Fruit fly (Drosophila melanogaster) whole organism, embryonic: ENCODE measurements around the gene blot.

Source experiments
- Atf3 ChIP-seq: fragments of 200-800 bp; sonication (Bioruptor generic); optimal IDR thresholded peaks from 3 replicates; lab custom pipeline; 2016; ENCODE audit warnings: missing biosample characterization, missing genetic modification characterization
- BtbVII ChIP-seq: fragments of 200-800 bp; sonication (Bioruptor generic); optimal IDR thresholded peaks from 3 replicates; lab custom pipeline; 2017; ENCODE audit warnings: missing biosample characterization, mild to moderate bottlenecking, missing genetic modification characterization
- CG10431 ChIP-seq: fragments of 200-800 bp; sonication (Bioruptor generic); optimal IDR thresholded peaks from 3 replicates; lab custom pipeline; 2018; ENCODE audit warnings: missing biosample characterization, mild to moderate bottlenecking, missing genetic modification characterization
- CG11456 ChIP-seq: fragments of 200-800 bp; sonication (Bioruptor generic); IDR thresholded peaks from 3 replicates; pipeline ENCODE4 v1.3.6; 2022; ENCODE audit warnings: missing biosample characterization, missing genetic modification characterization
- CG11696 ChIP-seq: fragments of 200-800 bp; sonication (Bioruptor generic); IDR thresholded peaks from 2 replicates; pipeline ENCODE4 v1.3.6; 2022; ENCODE audit warnings: missing biosample characterization, missing genetic modification characterization
- CG12071 ChIP-seq: fragments of 200-800 bp; sonication (Bioruptor generic); optimal IDR thresholded peaks from 3 replicates; lab custom pipeline; 2018; ENCODE audit warnings: missing biosample characterization, mild to moderate bottlenecking, missing genetic modification characterization
- CG12942 ChIP-seq: fragments of 200-800 bp; sonication (Bioruptor generic); optimal IDR thresholded peaks from 3 replicates; lab custom pipeline; 2016; ENCODE audit warnings: missing biosample characterization, missing genetic modification characterization
- CG14667 ChIP-seq: fragments of 200-800 bp; sonication (Bioruptor generic); IDR thresholded peaks from 2 replicates; pipeline ENCODE4 v1.3.6; 2022; ENCODE audit warnings: missing biosample characterization, missing genetic modification characterization
- CG17802 ChIP-seq: fragments of 200-800 bp; sonication (Bioruptor generic); optimal IDR thresholded peaks from 2 replicates; lab custom pipeline; 2018; ENCODE audit warnings: missing biosample characterization, mild to moderate bottlenecking, missing genetic modification characterization, moderate library complexity
- CG2202 ChIP-seq: fragments of 200-800 bp; sonication (Bioruptor generic); optimal IDR thresholded peaks from 2 replicates; lab custom pipeline; 2018; ENCODE audit warnings: missing biosample characterization, mild to moderate bottlenecking, missing genetic modification characterization
- CG3065 ChIP-seq: fragments of 200-800 bp; sonication (Bioruptor generic); optimal IDR thresholded peaks from 2 replicates; lab custom pipeline; 2016; ENCODE audit warnings: missing biosample characterization, missing genetic modification characterization
- CG33213 ChIP-seq: fragments of 200-800 bp; sonication (Bioruptor generic); optimal IDR thresholded peaks from 3 replicates; lab custom pipeline; 2016; ENCODE audit warnings: missing biosample characterization, missing genetic modification characterization
- CG3407 ChIP-seq: fragments of 200-800 bp; sonication (Bioruptor generic); optimal IDR thresholded peaks from 2 replicates; lab custom pipeline; 2018; ENCODE audit warnings: missing biosample characterization, mild to moderate bottlenecking, missing genetic modification characterization
- CG4424 ChIP-seq: fragments of 200-800 bp; sonication (Bioruptor generic); optimal IDR thresholded peaks from 3 replicates; lab custom pipeline; 2016; ENCODE audit warnings: missing biosample characterization, missing genetic modification characterization
- CG9727 ChIP-seq: fragments of 200-800 bp; sonication (Bioruptor generic); optimal IDR thresholded peaks from 3 replicates; lab custom pipeline; 2017; ENCODE audit warnings: missing biosample characterization, mild to moderate bottlenecking, missing genetic modification characterization
- CG9876 ChIP-seq: fragments of 200-800 bp; sonication (Bioruptor generic); optimal IDR thresholded peaks from 2 replicates; lab custom pipeline; 2016; ENCODE audit warnings: missing biosample characterization, missing genetic modification characterization
- Dek ChIP-seq: fragments of 200-800 bp; sonication (Bioruptor generic); optimal IDR thresholded peaks from 3 replicates; lab custom pipeline; 2019; ENCODE audit warnings: missing biosample characterization, mild to moderate bottlenecking, missing genetic modification characterization, moderate library complexity
- Hmx ChIP-seq: fragments of 200-800 bp; sonication (Bioruptor generic); optimal IDR thresholded peaks from 2 replicates; lab custom pipeline; 2016; ENCODE audit warnings: missing biosample characterization, missing genetic modification characterization
- Hr51 ChIP-seq, 2 experiments: fragments of 200-800 bp; sonication (Bioruptor generic); optimal IDR thresholded peaks; 2 replicates in 1 of 2; 3 replicates in 1 of 2; lab custom pipeline; 2016 to 2018; ENCODE audit warnings: missing biosample characterization in 2 of 2, missing genetic modification characterization in 2 of 2, mild to moderate bottlenecking in 1 of 2, moderate library complexity in 1 of 2
- Lim3 ChIP-seq: fragments of 200-800 bp; sonication (Bioruptor generic); IDR thresholded peaks from 2 replicates; pipeline ENCODE4 v1.3.6; 2022; ENCODE audit warnings: missing biosample characterization, missing genetic modification characterization
- Max ChIP-seq: fragments of 200-800 bp; sonication (Bioruptor generic); optimal IDR thresholded peaks from 2 replicates; lab custom pipeline; 2016; ENCODE audit warnings: missing biosample characterization, mild to moderate bottlenecking, missing genetic modification characterization
- Meics ChIP-seq: fragments of 200-800 bp; sonication (Bioruptor generic); optimal IDR thresholded peaks from 2 replicates; lab custom pipeline; 2017; ENCODE audit warnings: missing biosample characterization, mild to moderate bottlenecking, missing genetic modification characterization
- Neu2 ChIP-seq: fragments of 200-800 bp; sonication (Bioruptor generic); optimal IDR thresholded peaks from 3 replicates; lab custom pipeline; 2016; ENCODE audit warnings: missing biosample characterization, missing genetic modification characterization, borderline replicate concordance
- Nf-YA ChIP-seq: fragments of 200-800 bp; sonication (Bioruptor generic); IDR thresholded peaks from 2 replicates; pipeline ENCODE4 v1.3.6; 2022; ENCODE audit warnings: missing biosample characterization, missing genetic modification characterization
- PHDP ChIP-seq: fragments of 200-800 bp; sonication (Bioruptor generic); optimal IDR thresholded peaks from 3 replicates; lab custom pipeline; 2018; ENCODE audit warnings: missing biosample characterization, mild to moderate bottlenecking, missing genetic modification characterization, moderate library complexity
- Sin3A ChIP-seq: fragments of >200 bp; optimal IDR thresholded peaks from 2 replicates; lab custom pipeline; 2018
- Trl ChIP-seq, 3 experiments: fragments of >200 bp in 2 of 3; fragments of 200-800 bp in 1 of 3; sonication (Bioruptor generic) in 1 of 3; optimal IDR thresholded peaks; 2 replicates in 1 of 3; 3 replicates in 2 of 3; lab custom pipeline; 2016 to 2017; ENCODE audit warnings: missing biosample characterization in 1 of 3, missing genetic modification characterization in 1 of 3
- Vsx1 ChIP-seq: fragments of 200-800 bp; sonication (Bioruptor generic); optimal IDR thresholded peaks from 2 replicates; lab custom pipeline; 2017; ENCODE audit warnings: missing biosample characterization, mild to moderate bottlenecking, missing genetic modification characterization, missing genetic modification reagents
- ac ChIP-seq: fragments of 200-800 bp; sonication (Bioruptor generic); optimal IDR thresholded peaks from 3 replicates; lab custom pipeline; 2017; ENCODE audit warnings: missing biosample characterization, mild to moderate bottlenecking, missing genetic modification characterization
- amos ChIP-seq: fragments of 200-800 bp; sonication (Bioruptor generic); IDR thresholded peaks from 2 replicates; pipeline ENCODE4 v1.3.6; 2022; ENCODE audit warnings: missing biosample characterization, missing genetic modification characterization; ENCODE audit not compliant: partially characterized antibody
- bab2 ChIP-seq: fragments of 200-800 bp; sonication (Bioruptor generic); optimal IDR thresholded peaks from 2 replicates; lab custom pipeline; 2016; ENCODE audit warnings: missing biosample characterization, missing genetic modification characterization
- bcd ChIP-seq: fragments of 200-800 bp; sonication (Bioruptor generic); optimal IDR thresholded peaks from 2 replicates; lab custom pipeline; 2017; ENCODE audit warnings: missing biosample characterization, mild to moderate bottlenecking, missing genetic modification characterization
- ems ChIP-seq: fragments of 200-800 bp; sonication (Bioruptor generic); optimal IDR thresholded peaks from 3 replicates; lab custom pipeline; 2016; ENCODE audit warnings: missing biosample characterization, missing genetic modification characterization
- exex ChIP-seq: fragments of 200-800 bp; sonication (Bioruptor generic); optimal IDR thresholded peaks from 4 replicates; lab custom pipeline; 2018; ENCODE audit warnings: missing biosample characterization, mild to moderate bottlenecking, missing genetic modification characterization, moderate library complexity
- ham ChIP-seq: fragments of 200-800 bp; sonication (Bioruptor generic); IDR thresholded peaks from 2 replicates; pipeline ENCODE4 v1.3.6; 2022; ENCODE audit warnings: missing biosample characterization, missing genetic modification characterization
- hbn ChIP-seq: fragments of 200-800 bp; sonication (Bioruptor generic); IDR thresholded peaks from 2 replicates; pipeline ENCODE4 v1.3.6; 2022; ENCODE audit warnings: missing biosample characterization, missing genetic modification characterization; ENCODE audit not compliant: partially characterized antibody
- ind ChIP-seq: fragments of 200-800 bp; sonication (Bioruptor generic); optimal IDR thresholded peaks from 3 replicates; lab custom pipeline; 2016; ENCODE audit warnings: missing biosample characterization, missing genetic modification characterization
- jumu ChIP-seq: fragments of 200-800 bp; sonication (Bioruptor generic); optimal IDR thresholded peaks from 3 replicates; lab custom pipeline; 2016; ENCODE audit warnings: missing biosample characterization, missing genetic modification characterization
- nerfin-2 ChIP-seq: fragments of 200-800 bp; sonication (Bioruptor generic); IDR thresholded peaks from 2 replicates; pipeline ENCODE4 v1.3.6; 2022; ENCODE audit warnings: missing biosample characterization, missing genetic modification characterization; ENCODE audit not compliant: partially characterized antibody
- pan ChIP-seq, 4 experiments: fragments of >200 bp in 3 of 4; fragments of 200-800 bp in 1 of 4; sonication (Bioruptor generic) in 1 of 4; optimal IDR thresholded peaks in 3 of 4; IDR thresholded peaks in 1 of 4; 2 replicates each; pipeline versions ENCODE4 v1.3.6 to Lab custom; 2017 to 2022; ENCODE audit warnings: missing biosample characterization in 2 of 4, missing genetic modification characterization in 2 of 4, mixed read lengths in 1 of 4
- phol ChIP-seq: fragments of 200-800 bp; sonication (Bioruptor generic); optimal IDR thresholded peaks from 3 replicates; lab custom pipeline; 2018; ENCODE audit warnings: missing biosample characterization, mild to moderate bottlenecking, missing genetic modification characterization, moderate library complexity
- salm ChIP-seq: fragments of 200-800 bp; sonication (Bioruptor generic); optimal IDR thresholded peaks from 2 replicates; lab custom pipeline; 2018; ENCODE audit warnings: missing biosample characterization, mild to moderate bottlenecking, missing genetic modification characterization
- scrt ChIP-seq: fragments of 200-800 bp; sonication (Bioruptor generic); optimal IDR thresholded peaks from 2 replicates; lab custom pipeline; 2018; ENCODE audit warnings: missing biosample characterization, mild to moderate bottlenecking, missing genetic modification characterization, moderate library complexity
- seq ChIP-seq: fragments of 200-800 bp; sonication (Bioruptor generic); IDR thresholded peaks from 2 replicates; pipeline ENCODE4 v1.3.6; 2022; ENCODE audit warnings: missing biosample characterization, missing genetic modification characterization
- slou ChIP-seq: fragments of 200-800 bp; sonication (Bioruptor generic); optimal IDR thresholded peaks from 3 replicates; lab custom pipeline; 2016; ENCODE audit warnings: missing biosample characterization, missing genetic modification characterization
- sug ChIP-seq: fragments of 200-800 bp; optimal IDR thresholded peaks from 2 replicates; lab custom pipeline; 2019; ENCODE audit warnings: missing biosample characterization, mild to moderate bottlenecking, missing genetic modification characterization, moderate library complexity
- tap ChIP-seq: fragments of 200-800 bp; optimal IDR thresholded peaks from 3 replicates; lab custom pipeline; 2019; ENCODE audit warnings: missing biosample characterization, mild to moderate bottlenecking, missing genetic modification characterization, moderate library complexity
- tio ChIP-seq: fragments of 200-800 bp; sonication (Bioruptor generic); optimal IDR thresholded peaks from 2 replicates; lab custom pipeline; 2017; ENCODE audit warnings: missing biosample characterization, missing genetic modification characterization, inconsistent platforms
- twi ChIP-seq: fragments of 200-800 bp; optimal IDR thresholded peaks from 2 replicates; lab custom pipeline; 2019; ENCODE audit warnings: missing biosample characterization, mild to moderate bottlenecking, missing genetic modification characterization, moderate library complexity

blot gene

DNA sequence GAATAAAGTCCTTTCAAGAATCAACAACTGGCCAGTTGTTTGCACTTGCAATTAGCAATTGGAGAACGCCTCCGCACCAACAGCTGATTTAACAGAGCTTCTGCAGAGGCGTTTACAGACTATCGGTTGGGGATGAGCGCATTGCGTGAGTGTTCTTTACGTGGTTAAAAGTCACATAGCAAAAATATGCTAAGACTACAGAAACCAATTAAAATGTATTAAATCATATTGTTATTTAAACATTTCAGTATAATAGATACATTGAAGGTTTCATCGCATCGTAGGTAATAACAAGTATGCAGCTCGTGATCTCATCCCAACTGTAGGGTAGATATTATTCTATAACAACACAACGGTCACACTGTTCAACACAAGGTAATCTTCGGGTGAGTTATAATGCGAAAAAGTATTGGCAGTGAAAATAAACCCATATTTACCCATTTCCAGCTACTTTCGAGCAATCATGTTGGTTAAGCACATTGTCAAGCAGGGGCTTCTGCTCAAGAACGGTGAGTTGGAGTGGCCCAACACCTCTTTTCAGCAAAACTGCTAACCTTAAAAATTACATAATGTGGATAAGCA lies 3.9 kb upstream of the blot start, which contains the start of the genes Sec3 and COX7B (continued):
- TF ChIP-seq CG2202 (tag; lab: Kevin White, UChicago) (peak; percentile 7), CG11696 (GFP tag; lab: Robert Waterston, UW) (no peak), CG4424 (GFP tag; lab: Kevin White, UChicago) (peak; percentile 70), jumu (GFP tag; lab: Kevin White, UChicago) (peak; percentile 31), CG11456 (no peak), Lim3 (GFP tag; lab: Robert Waterston, UW) (no peak), Trl (optimal IDR thresholded peaks at IDR 0.05; lab: Kevin White, UChicago) (no peak), Trl (GFP tag; optimal IDR thresholded peaks at IDR 0.05; lab: Kevin White, UChicago) (peak; percentile 20), BtbVII (GFP tag; lab: Kevin White, UChicago) (peak; percentile 23), salm (tag; lab: Kevin White, UChicago) (peak; percentile 30), nerfin-2 (peak; percentile 79), Neu2 (GFP tag; lab: Kevin White, UChicago) (no peak), CG33213 (GFP tag; lab: Kevin White, UChicago) (peak; percentile 36), amos (peak; percentile 87), CG12071 (no peak), CG12942 (GFP tag; lab: Kevin White, UChicago) (peak; percentile 32), CG3065 (GFP tag; lab: Kevin White, UChicago) (peak; percentile 24), twi (tag; lab: Kevin White, UChicago) (peak; percentile 68), ems (GFP tag; lab: Kevin White, UChicago) (peak; percentile 61), CG9727 (GFP tag; lab: Kevin White, UChicago) (peak; percentile 62), Dek (tag; lab: Kevin White, UChicago) (peak; percentile 38), ac (no peak), Max (GFP tag; lab: Kevin White, UChicago) (peak; percentile 76), CG3407 (no peak), phol (tag; lab: Kevin White, UChicago) (peak; percentile 78), tap (tag; lab: Kevin White, UChicago) (peak; percentile 3), ind (GFP tag; lab: Kevin White, UChicago) (peak; percentile 66), PHDP (peak; percentile 66), seq (no peak), hbn (GFP tag; lab: Robert Waterston, UW) (peak; percentile 93), bcd (GFP tag; lab: Kevin White, UChicago) (peak; percentile 45), Vsx1 (peak; percentile 39), Hmx (GFP tag; lab: Kevin White, UChicago) (peak; percentile 47), Hr51 (GFP tag; optimal IDR thresholded peaks at IDR 0.05; lab: Kevin White, UChicago) (peak; percentile 64 to 73), Sin3A (lab: Kevin White, UChicago) (peak; percentile 77), Meics (GFP tag; lab: Kevin White, UChicago) (peak; percentile 50), CG17802 (tag; lab: Kevin White, UChicago) (no peak), CG14667 (GFP tag; lab: Robert Waterston, UW) (no peak), bab2 (GFP tag; lab: Kevin White, UChicago) (peak; percentile 60), CG10431 (GFP tag; lab: Kevin White, UChicago) (no peak), Atf3 (GFP tag; lab: Kevin White, UChicago) (peak; percentile 66), tio (GFP tag; lab: Kevin White, UChicago) (peak; percentile 18), exex (tag; lab: Kevin White, UChicago) (peak; percentile 58), ham (GFP tag; lab: Robert Waterston, UW) (no peak), slou (GFP tag; lab: Kevin White, UChicago) (peak; percentile 37), pan (optimal IDR thresholded peaks at IDR 0.05; lab: Kevin White, UChicago) (no peak), pan (GFP tag; optimal IDR thresholded peaks at IDR 0.05 in 1 of 2, IDR thresholded peaks at IDR 0.05 in 1 of 2) (peak in 1 of 2 experiments; percentile 61), scrt (GFP tag; lab: Kevin White, UChicago) (peak; percentile 63), Nf-YA (GFP tag; lab: Robert Waterston, UW) (no peak), sug (peak; percentile 82), CG9876 (GFP tag; lab: Kevin White, UChicago) (no peak)
